Worm (Caenorhabditis elegans) whole organism, L2 larva: Measurements from ENCODE around the gene Y11D7A.7.
"Not testable (repeated sequence)": the region's sequence is repeated elsewhere in the genome, so short reads cannot be mapped to it uniquely, and the experiment has no call there.

ENCODE experiments used
- C34F6.9 ChIP-seq: fragments of 150-350 bp; optimal IDR thresholded peaks from 2 replicates; lab custom pipeline; 2014; ENCODE audit warnings: missing biosample characterization, missing genetic modification characterization
- F13H6.1 ChIP-seq: sonication (generic microtip); optimal IDR thresholded peaks from 2 replicates; lab custom pipeline; 2016; ENCODE audit warnings: missing genetic modification characterization, missing compliant biosample characterization
- R02D3.7 ChIP-seq: fragments of 150-350 bp; optimal IDR thresholded peaks from 2 replicates; lab custom pipeline; 2014; ENCODE audit warnings: missing biosample characterization, missing genetic modification characterization
- Y55F3AM.14 ChIP-seq: fragments of 200-800 bp; sonication (Bioruptor generic); optimal IDR thresholded peaks from 2 replicates; lab custom pipeline; 2018; ENCODE audit warnings: mild to moderate bottlenecking, missing genetic modification characterization, missing compliant biosample characterization
- ZK546.5 ChIP-seq: sonication (generic microtip); optimal IDR thresholded peaks from 2 replicates; lab custom pipeline; 2017; ENCODE audit warnings: missing biosample characterization, missing genetic modification characterization
- aly-2 ChIP-seq: fragments of 150-350 bp; optimal IDR thresholded peaks from 2 replicates; lab custom pipeline; 2014; ENCODE audit warnings: missing biosample characterization, missing genetic modification characterization
- ama-1 ChIP-seq: fragments of 150-350 bp; optimal IDR thresholded peaks from 2 replicates; lab custom pipeline; 2018; ENCODE audit warnings: inconsistent platforms
- blmp-1 ChIP-seq: sonication (generic microtip); optimal IDR thresholded peaks from 2 replicates; lab custom pipeline; 2017; ENCODE audit warnings: missing genetic modification characterization, mild to moderate bottlenecking, missing compliant biosample characterization, antibody characterized with exemption, moderate library complexity; ENCODE audit not compliant: insufficient read depth
- ceh-82 ChIP-seq: fragments of 150-350 bp; optimal IDR thresholded peaks from 2 replicates; lab custom pipeline; 2014; ENCODE audit warnings: missing biosample characterization, missing genetic modification characterization
- egl-27 ChIP-seq: sonication (generic microtip); optimal IDR thresholded peaks from 3 replicates; lab custom pipeline; 2017; ENCODE audit warnings: missing biosample characterization, missing genetic modification reagents, missing genetic modification characterization
- elt-3 ChIP-seq: sonication (generic microtip); optimal IDR thresholded peaks from 2 replicates; lab custom pipeline; 2017; ENCODE audit warnings: missing biosample characterization, missing genetic modification characterization
- fos-1 ChIP-seq: fragments of 150-350 bp; optimal IDR thresholded peaks from 2 replicates; lab custom pipeline; 2014; ENCODE audit warnings: missing biosample characterization, missing genetic modification characterization
- gmeb-1 ChIP-seq: fragments of 150-350 bp; optimal IDR thresholded peaks from 2 replicates; lab custom pipeline; 2014; ENCODE audit warnings: missing biosample characterization, missing genetic modification characterization
- lin-11 ChIP-seq: fragments of 150-350 bp; sonication (generic microtip); optimal IDR thresholded peaks from 2 replicates; lab custom pipeline; 2014; ENCODE audit warnings: missing biosample characterization, missing genetic modification characterization, inconsistent platforms, mixed read lengths
- lin-13 ChIP-seq: fragments of 150-350 bp; optimal IDR thresholded peaks from 2 replicates; lab custom pipeline; 2014; ENCODE audit warnings: missing biosample characterization, missing genetic modification reagents, missing genetic modification characterization
- lsy-2 ChIP-seq, 2 experiments: fragments of 150-350 bp in 1 of 2; sonication (generic microtip) in 1 of 2; optimal IDR thresholded peaks; 2 replicates each; lab custom pipeline; 2014 to 2017; ENCODE audit warnings: missing biosample characterization in 2 of 2, missing genetic modification characterization in 2 of 2
- mab-5 ChIP-seq: fragments of 150-350 bp; optimal IDR thresholded peaks from 2 replicates; lab custom pipeline; 2014; ENCODE audit warnings: missing biosample characterization, missing genetic modification characterization
- mbf-1 ChIP-seq: sonication (generic microtip); optimal IDR thresholded peaks from 2 replicates; lab custom pipeline; 2017; ENCODE audit warnings: missing biosample characterization, missing genetic modification characterization
- mdl-1 ChIP-seq, 2 experiments: fragments of 150-350 bp in 1 of 2; sonication (generic microtip) in 1 of 2; optimal IDR thresholded peaks; 2 replicates each; lab custom pipeline; 2017; ENCODE audit warnings: missing biosample characterization in 2 of 2, missing genetic modification characterization in 2 of 2
- nhr-10 ChIP-seq: sonication (generic microtip); optimal IDR thresholded peaks from 2 replicates; lab custom pipeline; 2017; ENCODE audit warnings: missing biosample characterization, missing genetic modification characterization
- nhr-11 ChIP-seq: fragments of 150-350 bp; optimal IDR thresholded peaks from 2 replicates; lab custom pipeline; 2014; ENCODE audit warnings: missing biosample characterization, missing genetic modification characterization
- nhr-12 ChIP-seq: fragments of 150-350 bp; optimal IDR thresholded peaks from 2 replicates; lab custom pipeline; 2014; ENCODE audit warnings: missing biosample characterization, missing genetic modification characterization
- nhr-129 ChIP-seq: fragments of 150-350 bp; optimal IDR thresholded peaks from 2 replicates; lab custom pipeline; 2014; ENCODE audit warnings: missing biosample characterization, missing genetic modification characterization
- nhr-21 ChIP-seq: fragments of 150-350 bp; optimal IDR thresholded peaks from 2 replicates; lab custom pipeline; 2014; ENCODE audit warnings: missing biosample characterization, missing genetic modification characterization
- nhr-237 ChIP-seq: fragments of 150-350 bp; optimal IDR thresholded peaks from 2 replicates; lab custom pipeline; 2014; ENCODE audit warnings: missing biosample characterization, missing genetic modification characterization
- nhr-25 ChIP-seq: fragments of 150-350 bp; sonication (generic microtip); optimal IDR thresholded peaks from 3 replicates; lab custom pipeline; 2014; ENCODE audit warnings: missing biosample characterization, missing genetic modification characterization
- nhr-77 ChIP-seq: fragments of 150-350 bp; optimal IDR thresholded peaks from 2 replicates; lab custom pipeline; 2014; ENCODE audit warnings: missing biosample characterization, missing genetic modification characterization
- sem-4 ChIP-seq: fragments of 150-350 bp; optimal IDR thresholded peaks from 2 replicates; lab custom pipeline; 2014; ENCODE audit warnings: missing biosample characterization, missing genetic modification reagents, missing genetic modification characterization
- sma-3 ChIP-seq: sonication (generic microtip); optimal IDR thresholded peaks from 2 replicates; lab custom pipeline; 2016; ENCODE audit warnings: missing genetic modification reagents, missing genetic modification characterization, missing compliant biosample characterization
- sma-9 ChIP-seq, 2 experiments: fragments of 150-350 bp in 1 of 2; sonication (generic microtip) in 1 of 2; optimal IDR thresholded peaks; 2 replicates each; lab custom pipeline; 2014 to 2016; ENCODE audit warnings: missing genetic modification characterization in 2 of 2, mild to moderate bottlenecking in 1 of 2, missing biosample characterization in 1 of 2, missing compliant biosample characterization in 1 of 2, missing genetic modification reagents in 1 of 2, moderate library complexity in 1 of 2
- snpc-4 ChIP-seq: fragments of 150-350 bp; optimal IDR thresholded peaks from 2 replicates; lab custom pipeline; 2014; ENCODE audit warnings: missing biosample characterization, missing genetic modification characterization
- unc-39 ChIP-seq: fragments of 150-350 bp; optimal IDR thresholded peaks from 2 replicates; lab custom pipeline; 2014; ENCODE audit warnings: missing biosample characterization, missing genetic modification characterization
- unc-55 ChIP-seq: fragments of 150-350 bp; sonication (generic microtip); optimal IDR thresholded peaks from 3 replicates; lab custom pipeline; 2014; ENCODE audit warnings: missing biosample characterization, missing genetic modification reagents, missing genetic modification characterization
- zag-1 ChIP-seq: fragments of 150-350 bp; optimal IDR thresholded peaks from 2 replicates; lab custom pipeline; 2014; ENCODE audit warnings: missing biosample characterization, missing genetic modification characterization
- ztf-1 ChIP-seq: fragments of 200-800 bp; sonication (Bioruptor generic); conservative IDR thresholded peaks from 2 replicates; pipeline ENCODE4 v1.3.6; 2022; ENCODE audit warnings: missing genetic modification characterization, missing compliant biosample characterization
- ztf-11 ChIP-seq: sonication (generic microtip); optimal IDR thresholded peaks from 2 replicates; lab custom pipeline; 2017; ENCODE audit warnings: missing biosample characterization, missing genetic modification characterization
- ztf-4 ChIP-seq: fragments of 150-350 bp; optimal IDR thresholded peaks from 2 replicates; lab custom pipeline; 2014; ENCODE audit warnings: missing biosample characterization, missing genetic modification characterization

Y11D7A.7 gene

ce11 chrIV:9249219-9249618 lies at the start of gene Y11D7A.7:
Gene Y11D7A.7, plus strand, starts transcription at chrIV:9249519.
- not testable (repeated sequence) for TF ChIP-seq aly-2, nhr-10, zag-1 (tag; lab: Kevin White, UChicago)
- TF ChIP-seq, all 48 proteins: peak for 0; not testable (repeated sequence) for 48

ce11 chrIV:9199939-9200202 lies 49.4 kb upstream of the Y11D7A.7 start, which contains the start of gene wnk-1:
Gene wnk-1, plus strand, starts transcription at chrIV:9200103.
- TF ChIP-seq mab-5 (tag; lab: Kevin White, UChicago) (no peak), sma-9 (GFP tag; optimal IDR thresholded peaks at IDR 0.05; lab: Kevin White, UChicago) (no peak), sma-9 (tag; optimal IDR thresholded peaks at IDR 0.05; lab: Kevin White, UChicago) (no peak), fos-1 (tag; lab: Kevin White, UChicago) (no peak), gmeb-1 (tag; lab: Kevin White, UChicago) (no peak), sem-4 (no peak), nhr-237 (tag; lab: Kevin White, UChicago) (no peak), egl-27 (tag; lab: Kevin White, UChicago) (no peak), unc-39 (tag; lab: Kevin White, UChicago) (no peak), ZK546.5 (tag; lab: Kevin White, UChicago) (no peak), aly-2 (tag; lab: Kevin White, UChicago) (no peak), mdl-1 (tag; optimal IDR thresholded peaks at IDR 0.05; lab: Kevin White, UChicago) (no peak), ztf-11 (tag; lab: Kevin White, UChicago) (no peak), F13H6.1 (no peak), blmp-1 (no peak), nhr-11 (tag; lab: Kevin White, UChicago) (no peak), Y55F3AM.14 (GFP tag; lab: Kevin White, UChicago) (no peak)
- TF ChIP-seq, all 48 proteins: peak for 0

ce11 chrIV:9210841-9211240 lies 38.5 kb upstream of the Y11D7A.7 start:
- TF ChIP-seq F13H6.1 (no peak), egl-27 (tag; lab: Kevin White, UChicago) (no peak), nhr-11 (tag; lab: Kevin White, UChicago) (no peak), sma-3 (GFP tag; lab: Kevin White, UChicago) (no peak), nhr-21 (tag; lab: Kevin White, UChicago) (no peak), ztf-4 (tag; lab: Kevin White, UChicago) (no peak), mdl-1 (tag; optimal IDR thresholded peaks at IDR 0.05; lab: Kevin White, UChicago) (no peak), fos-1 (tag; lab: Kevin White, UChicago) (no peak), ama-1 (lab: Kevin White, UChicago) (no peak), elt-3 (tag; lab: Kevin White, UChicago) (no peak), zag-1 (tag; lab: Kevin White, UChicago) (no peak), ztf-1 (GFP tag; lab: Robert Waterston, UW) (no peak), nhr-77 (no peak), R02D3.7 (tag; lab: Kevin White, UChicago) (no peak), nhr-129 (tag; lab: Kevin White, UChicago) (no peak), nhr-25 (no peak), unc-55 (no peak), mab-5 (tag; lab: Kevin White, UChicago) (no peak), mbf-1 (tag; lab: Kevin White, UChicago) (no peak)

ce11 chrIV:9212121-9212520 lies 37.2 kb upstream of the Y11D7A.7 start, which contains the start of gene C46C2.6:
Gene C46C2.6, plus strand, starts transcription at chrIV:9212421.
- TF ChIP-seq C34F6.9 (tag; lab: Kevin White, UChicago), result no peak
- TF ChIP-seq ztf-1 (GFP tag; lab: Robert Waterston, UW), result no peak
- no peak for TF ChIP-seq lin-11
- no peak for TF ChIP-seq snpc-4
- TF ChIP-seq egl-27 (tag; lab: Kevin White, UChicago), result no peak
- peak; percentile 10 for TF ChIP-seq ztf-4 (tag; lab: Kevin White, UChicago)
- TF ChIP-seq Y55F3AM.14 (GFP tag; lab: Kevin White, UChicago), result no peak
- no peak for TF ChIP-seq fos-1 (tag; lab: Kevin White, UChicago)
- TF ChIP-seq, all 48 proteins: peak for 1

- no peak for TF ChIP-seq fos-1 (tag; lab: Kevin White, UChicago)
- TF ChIP-seq ceh-82, result no peak
- no peak for TF ChIP-seq F13H6.1
- no peak for TF ChIP-seq lsy-2 (tag; optimal IDR thresholded peaks at IDR 0.05; lab: Kevin White, UChicago)
- TF ChIP-seq nhr-12 (tag; lab: Kevin White, UChicago), result no peak
- TF ChIP-seq lin-11, result no peak
- TF ChIP-seq ama-1 (lab: Kevin White, UChicago), result no peak
- TF ChIP-seq nhr-129 (tag; lab: Kevin White, UChicago), result no peak
- no peak for TF ChIP-seq lin-13 (GFP tag; lab: Kevin White, UChicago)
Observed at ce11 chrIV:9214823-9215222, 34.5 kb upstream of the Y11D7A.7 start.
